Fruit fly (Drosophila melanogaster): Measurements from ENCODE around the gene Cds.

Cds gene

dm6 chr3L:8127712-8128210, at the start of gene Cds, which contains the start of gene Uba2 (continued):
- peak; percentile 94 for TF ChIP-seq nmo (GFP tag; optimal IDR thresholded peaks at IDR 0.05)
- peak; percentile 95 for TF ChIP-seq CG13894 (tag; optimal IDR thresholded peaks at IDR 0.05)
- peak; percentile 86 for TF ChIP-seq HLH3B (GFP tag; IDR thresholded peaks at IDR 0.05)
- peak; percentile 94 for TF ChIP-seq phol (tag; optimal IDR thresholded peaks at IDR 0.05)
- TF ChIP-seq Scr (GFP tag; IDR thresholded peaks at IDR 0.05; ENCODE audit: partially characterized antibody), result peak; percentile 40
- TF ChIP-seq Vsx1 (GFP tag; optimal IDR thresholded peaks at IDR 0.05), result peak; percentile 99
- TF ChIP-seq CG13296 (GFP tag; optimal IDR thresholded peaks at IDR 0.05), result peak; percentile 93
- TF ChIP-seq chn (GFP tag; optimal IDR thresholded peaks at IDR 0.05), result peak; percentile 86
- peak; percentile 93 for TF ChIP-seq CG10654 (GFP tag; optimal IDR thresholded peaks at IDR 0.05)
- peak; percentile 81 for TF ChIP-seq danr (GFP tag; IDR thresholded peaks at IDR 0.05)
- TF ChIP-seq pnt (GFP tag; optimal IDR thresholded peaks at IDR 0.05), result peak; percentile 78
- TF ChIP-seq Aef1 (GFP tag; IDR thresholded peaks at IDR 0.05), result peak; percentile 88
- TF ChIP-seq CG6272 (GFP tag; IDR thresholded peaks at IDR 0.05), result peak; percentile 92
- TF ChIP-seq lola (GFP tag; optimal IDR thresholded peaks at IDR 0.05), result peak in 1 of 3 experiments; percentile 88
- no peak for TF ChIP-seq peb (GFP tag; IDR thresholded peaks at IDR 0.05)
- peak; percentile 65 for TF ChIP-seq ro (GFP tag; IDR thresholded peaks at IDR 0.05)
- TF ChIP-seq CG18619 (GFP tag; optimal IDR thresholded peaks at IDR 0.05), result peak; percentile 91
- peak; percentile 95 for TF ChIP-seq Xbp1 (GFP tag; optimal IDR thresholded peaks at IDR 0.05)
- peak; percentile 91 for TF ChIP-seq CG4404 (GFP tag; IDR thresholded peaks at IDR 0.05)
- peak; percentile 83 for TF ChIP-seq tio (GFP tag; optimal IDR thresholded peaks at IDR 0.05)
- peak; percentile 99 for TF ChIP-seq CG10267 (tag; optimal IDR thresholded peaks at IDR 0.05)
- TF ChIP-seq crol (GFP tag; IDR thresholded peaks at IDR 0.05), result peak; percentile 57
- TF ChIP-seq Dip2 (GFP tag; IDR thresholded peaks at IDR 0.05), result no peak
- peak; percentile 74 for TF ChIP-seq CG5245 (GFP tag; optimal IDR thresholded peaks at IDR 0.05)
- TF ChIP-seq CG12769 (tag; optimal IDR thresholded peaks at IDR 0.05), result no peak
- TF ChIP-seq rib (GFP tag; IDR thresholded peaks at IDR 0.05), result peak; percentile 87
- TF ChIP-seq slp2 (GFP tag; optimal IDR thresholded peaks at IDR 0.05), result peak; percentile 70
- TF ChIP-seq dimm (GFP tag; IDR thresholded peaks at IDR 0.05), result peak; percentile 63
- TF ChIP-seq Ets65A (GFP tag), result peak; percentile 97
- TF ChIP-seq sim (GFP tag; IDR thresholded peaks at IDR 0.05), result 0 out of 2 replicates have a peak, but pooled peaks have one; percentile 28
- peak; percentile 75 for TF ChIP-seq Sry-β (GFP tag; optimal IDR thresholded peaks at IDR 0.05)
- TF ChIP-seq gsb (GFP tag; IDR thresholded peaks at IDR 0.05), result peak; percentile 65
- TF ChIP-seq dmrt99B (tag; optimal IDR thresholded peaks at IDR 0.05), result peak; percentile 87
- TF ChIP-seq CG2120 (GFP tag; optimal IDR thresholded peaks at IDR 0.05), result peak; percentile 95
- TF ChIP-seq CG5180 (GFP tag; optimal IDR thresholded peaks at IDR 0.05), result no peak
- peak; percentile 93 for TF ChIP-seq CG9215 (GFP tag; IDR thresholded peaks at IDR 0.05)
- TF ChIP-seq ase (GFP tag; IDR thresholded peaks at IDR 0.05), result peak; percentile 85
- peak; percentile 82 for TF ChIP-seq pzg (GFP tag; optimal IDR thresholded peaks at IDR 0.05)
- peak; percentile 83 for TF ChIP-seq CG17912 (GFP tag; optimal IDR thresholded peaks at IDR 0.05)
- peak; percentile 83 for TF ChIP-seq Lhr (GFP tag; optimal IDR thresholded peaks at IDR 0.05)
- TF ChIP-seq CG7556 (GFP tag; optimal IDR thresholded peaks at IDR 0.05), result peak; percentile 89
- peak; percentile 77 for TF ChIP-seq chm (GFP tag; IDR thresholded peaks at IDR 0.05)
- TF ChIP-seq ranshi (GFP tag; IDR thresholded peaks at IDR 0.05), result peak; percentile 89
- peak; percentile 71 for TF ChIP-seq trh (GFP tag; optimal IDR thresholded peaks at IDR 0.05)
- peak; percentile 85 for TF ChIP-seq Elba2 (GFP tag; optimal IDR thresholded peaks at IDR 0.05)
- TF ChIP-seq Rx (GFP tag; IDR thresholded peaks at IDR 0.05), result peak; percentile 87
- TF ChIP-seq CG6175 (GFP tag; IDR thresholded peaks at IDR 0.05), result peak; percentile 77
- TF ChIP-seq lilli (GFP tag; optimal IDR thresholded peaks at IDR 0.05), result peak; percentile 94
- peak; percentile 95 for TF ChIP-seq MESR4 (GFP tag; optimal IDR thresholded peaks at IDR 0.05)
- peak; percentile 96 for TF ChIP-seq CG12391 (tag; optimal IDR thresholded peaks at IDR 0.05)
- peak; percentile 31; the same call in 1 of the 2 replicates for TF ChIP-seq ato (GFP tag; IDR thresholded peaks at IDR 0.05; ENCODE audit: partially characterized antibody)
